Worm (Caenorhabditis elegans) whole organism, L4/young adult: Measurements from ENCODE around the gene ZK1037.6.

ENCODE experiments used
- W03F9.2 ChIP-seq: fragments of 150-350 bp; optimal IDR thresholded peaks from 2 replicates; lab custom pipeline; 2014; ENCODE audit warnings: missing biosample characterization, missing genetic modification characterization
- dao-5 ChIP-seq: sonication (generic microtip); optimal IDR thresholded peaks from 2 replicates; lab custom pipeline; 2016; ENCODE audit warnings: missing genotype, missing genetic modification characterization, moderate library complexity, missing compliant biosample characterization

DNA sequence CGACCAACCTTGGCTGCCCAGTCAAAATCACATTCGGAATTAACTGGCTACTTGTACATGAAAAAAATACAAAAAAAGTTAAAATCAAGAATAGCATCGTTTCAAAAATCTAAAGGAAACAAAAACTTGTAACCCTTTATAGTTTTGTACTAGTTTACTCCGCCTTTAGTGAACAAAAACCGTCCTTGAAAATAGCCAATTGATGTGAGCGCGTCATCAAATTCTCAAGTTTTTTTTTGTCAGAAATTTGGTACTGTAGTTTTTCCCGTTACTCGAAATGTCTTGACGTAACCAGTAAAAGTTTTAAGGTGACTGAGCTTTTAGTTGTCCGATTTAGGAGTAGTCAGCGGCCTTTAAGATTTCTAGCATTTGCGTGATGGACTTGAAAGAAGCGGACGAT is 19.7 kb upstream of the ZK1037.6 start, which contains the start of gene C29F3.3:
- TF ChIP-seq W03F9.2 (tag; lab: Kevin White, UChicago) (no peak), dao-5 (tag; lab: Kevin White, UChicago) (no peak)
